Fruit fly (Drosophila melanogaster): ENCODE measurements around the gene Dim1.
A peak's percentile ranks its signal among the peaks of the same experiment; 100 is the strongest.

Gene Dim1

DNA sequence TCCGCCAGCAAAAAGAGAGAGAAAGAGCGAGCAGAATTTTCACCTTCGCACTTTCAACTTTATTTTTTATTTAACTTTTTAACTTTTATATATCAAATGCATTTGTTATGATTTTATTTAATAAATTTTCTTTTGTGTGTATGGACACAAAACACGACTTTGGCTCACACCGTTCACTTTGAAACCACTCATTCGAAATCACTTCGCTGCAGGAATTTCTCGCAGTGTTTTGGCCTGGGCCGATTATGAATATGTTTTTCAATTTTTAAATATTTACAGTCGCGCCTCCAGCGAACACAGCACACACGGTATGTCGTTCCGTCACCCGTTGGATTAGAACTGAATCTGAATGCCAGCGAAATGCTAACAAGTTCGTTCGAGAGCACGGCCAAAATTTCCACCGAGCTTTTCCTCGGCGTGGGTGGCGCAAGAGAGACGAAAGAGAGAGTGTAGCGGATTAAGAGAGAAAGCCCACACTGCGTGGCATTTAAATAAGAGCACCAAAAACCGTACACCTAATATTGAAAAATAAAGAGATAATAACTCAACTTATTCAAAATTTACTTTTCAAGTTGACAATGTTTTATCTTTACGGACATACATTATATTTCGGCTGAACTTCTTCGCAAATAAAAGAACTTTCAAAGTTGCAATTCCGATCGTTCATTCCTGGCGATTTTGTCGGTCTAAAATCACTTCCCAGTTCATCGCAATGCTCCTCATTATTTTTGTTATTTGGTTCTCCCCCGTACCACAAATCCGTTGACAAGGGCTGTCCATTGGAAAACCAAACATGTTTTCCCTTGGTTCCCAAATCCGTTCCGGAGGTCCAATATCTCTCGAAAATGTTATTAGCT lies 38.1 kb downstream of the Dim1 start, which contains the start of gene CG15431 (continued):
- TF ChIP-seq CG2120 (GFP tag; optimal IDR thresholded peaks at IDR 0.05), result peak; percentile 75
- TF ChIP-seq CG9215 (GFP tag; IDR thresholded peaks at IDR 0.05), result peak; percentile 56
- peak; percentile 39 for TF ChIP-seq CG3847 (GFP tag; IDR thresholded peaks at IDR 0.05)
- peak; percentile 66 for TF ChIP-seq HHEX (GFP tag; optimal IDR thresholded peaks at IDR 0.05)
- TF ChIP-seq Side (GFP tag; optimal IDR thresholded peaks at IDR 0.05), result no peak
- peak; percentile 79 for TF ChIP-seq CG7556 (GFP tag; optimal IDR thresholded peaks at IDR 0.05)
- peak; percentile 67 for TF ChIP-seq sd (tag; optimal IDR thresholded peaks at IDR 0.05)
- TF ChIP-seq CG17359 (tag; optimal IDR thresholded peaks at IDR 0.05), result peak; percentile 63
- no peak for TF ChIP-seq CG4707 (GFP tag; optimal IDR thresholded peaks at IDR 0.05)
- TF ChIP-seq sob (GFP tag; IDR thresholded peaks at IDR 0.05), result peak; percentile 71
- TF ChIP-seq CG3407 (GFP tag; optimal IDR thresholded peaks at IDR 0.05), result no peak
- TF ChIP-seq CG18764 (GFP tag; optimal IDR thresholded peaks at IDR 0.05), result peak; percentile 17
- TF ChIP-seq B-H2 (GFP tag; optimal IDR thresholded peaks at IDR 0.05), result peak; percentile 15
- 0 out of 2 replicates have a peak, but pooled peaks have one; percentile 20 for TF ChIP-seq ssp (GFP tag; IDR thresholded peaks at IDR 0.05)
- TF ChIP-seq CG18011 (GFP tag; optimal IDR thresholded peaks at IDR 0.05), result peak; percentile 25
- no peak for TF ChIP-seq CG30431 (GFP tag; optimal IDR thresholded peaks at IDR 0.05)
- TF ChIP-seq chn (GFP tag; optimal IDR thresholded peaks at IDR 0.05), result peak; percentile 14
- TF ChIP-seq CG14860 (GFP tag; IDR thresholded peaks at IDR 0.05; ENCODE audit: partially characterized antibody), result no peak
- peak; percentile 50 for TF ChIP-seq ind (GFP tag; optimal IDR thresholded peaks at IDR 0.05)
- TF ChIP-seq nerfin-1 (tag; optimal IDR thresholded peaks at IDR 0.05), result no peak
- TF ChIP-seq pros (GFP tag; optimal IDR thresholded peaks at IDR 0.05), result no peak
- TF ChIP-seq ftz-f1 (GFP tag; optimal IDR thresholded peaks at IDR 0.05), result peak; percentile 5
- no peak for TF ChIP-seq nerfin-2 (GFP tag; IDR thresholded peaks at IDR 0.05; ENCODE audit: partially characterized antibody)
- peak; percentile 59 for TF ChIP-seq Fer3 (tag; optimal IDR thresholded peaks at IDR 0.05)
- peak; percentile 27 for TF ChIP-seq CG1603 (tag; optimal IDR thresholded peaks at IDR 0.05)
- TF ChIP-seq CG13123 (GFP tag; optimal IDR thresholded peaks at IDR 0.05), result peak; percentile 5
- peak; percentile 25; the same call in 1 of the 2 replicates for TF ChIP-seq CG4404 (GFP tag; IDR thresholded peaks at IDR 0.05)
- TF ChIP-seq Lpt (GFP tag; optimal IDR thresholded peaks at IDR 0.05), result no peak
- 0 out of 2 replicates have a peak, but pooled peaks have one; percentile 35 for TF ChIP-seq chm (GFP tag; IDR thresholded peaks at IDR 0.05)
- TF ChIP-seq CG1024 (GFP tag; IDR thresholded peaks at IDR 0.05), result 0 out of 2 replicates have a peak, but pooled peaks have one; percentile 40
- peak; percentile 73 for TF ChIP-seq Rfx (GFP tag; IDR thresholded peaks at IDR 0.05)
- TF ChIP-seq CG2875 (GFP tag; optimal IDR thresholded peaks at IDR 0.05), result no peak
- no peak for TF ChIP-seq CG4360 (GFP tag; IDR thresholded peaks at IDR 0.05)
- peak; percentile 77; the same call in 2 of the 3 replicates for TF ChIP-seq Dbx (GFP tag; IDR thresholded peaks at IDR 0.05)
- TF ChIP-seq CG12219 (GFP tag; optimal IDR thresholded peaks at IDR 0.05), result no peak
- TF ChIP-seq CG15011 (GFP tag; optimal IDR thresholded peaks at IDR 0.05), result no peak
- TF ChIP-seq lmd (GFP tag; IDR thresholded peaks at IDR 0.05), result peak; percentile 56; the same call in 1 of the 2 replicates
- peak; percentile 47 for TF ChIP-seq dpn (GFP tag; optimal IDR thresholded peaks at IDR 0.05)
- peak; percentile 25 for TF ChIP-seq CG12744 (GFP tag; optimal IDR thresholded peaks at IDR 0.05)
- peak; percentile 23 for TF ChIP-seq CG1647 (GFP tag; optimal IDR thresholded peaks at IDR 0.05)
- peak; percentile 56 for TF ChIP-seq CG12299 (tag; optimal IDR thresholded peaks at IDR 0.05)
- TF ChIP-seq aop (GFP tag; IDR thresholded peaks at IDR 0.05), result no peak
- TF ChIP-seq CG2116 (GFP tag; optimal IDR thresholded peaks at IDR 0.05), result peak; percentile 13
- TF ChIP-seq CG14050 (GFP tag; IDR thresholded peaks at IDR 0.05), result peak; percentile 46; the same call in 2 of the 3 replicates
- TF ChIP-seq insv (GFP tag; optimal IDR thresholded peaks at IDR 0.05), result no peak
- no peak for TF ChIP-seq ash1 (GFP tag; optimal IDR thresholded peaks at IDR 0.05)
- no peak for TF ChIP-seq pan (optimal IDR thresholded peaks at IDR 0.05)
- TF ChIP-seq pan (GFP tag; optimal IDR thresholded peaks at IDR 0.05 in 1 of 2, IDR thresholded peaks at IDR 0.05 in 1 of 2), result peak in 1 of 2 experiments; percentile 78
- TF ChIP-seq CG3281 (GFP tag; optimal IDR thresholded peaks at IDR 0.05), result peak; percentile 69

Data from whole organism, embryonic.